Fruit fly (Drosophila melanogaster): ENCODE data around the gene CG2126.

dm6 chr3R:31822462-31822861 lies 46.0 kb upstream of the CG2126 start:
- TF ChIP-seq Dll (optimal IDR thresholded peaks at IDR 0.05) (no peak), pan (optimal IDR thresholded peaks at IDR 0.05) (no peak), psq (optimal IDR thresholded peaks at IDR 0.05) (no peak), usp (GFP tag; optimal IDR thresholded peaks at IDR 0.05) (no peak), CG8478 (optimal IDR thresholded peaks at IDR 0.05) (no peak), EcR (GFP tag; optimal IDR thresholded peaks at IDR 0.05) (no peak)
